Fruit fly (Drosophila melanogaster): ENCODE data around the gene CG42450.
A peak's percentile ranks its signal among the peaks of the same experiment; 100 is the strongest.

Gene CG42450

dm6 chrX:18775839-18776538 lies 37.1 kb upstream of the CG42450 start (continued):
- TF ChIP-seq fd3F (GFP tag; optimal IDR thresholded peaks at IDR 0.05) (no peak), GATAe (GFP tag; conservative IDR thresholded peaks at IDR 0.05) (no peak), chn (GFP tag; optimal IDR thresholded peaks at IDR 0.05) (peak; percentile 47), CG15269 (tag; optimal IDR thresholded peaks at IDR 0.05) (peak; percentile 61), Hand (GFP tag; optimal IDR thresholded peaks at IDR 0.05) (no peak), Drgx (GFP tag; IDR thresholded peaks at IDR 0.05) (peak; percentile 64), CG18262 (tag; optimal IDR thresholded peaks at IDR 0.05) (peak; percentile 88), CG11398 (GFP tag; optimal IDR thresholded peaks at IDR 0.05) (no peak), zfh2 (GFP tag; optimal IDR thresholded peaks at IDR 0.05) (no peak), HLH4C (GFP tag; IDR thresholded peaks at IDR 0.05; ENCODE audit: partially characterized antibody) (no peak), CG11504 (tag; optimal IDR thresholded peaks at IDR 0.05) (peak; percentile 74), CG9817 (tag; optimal IDR thresholded peaks at IDR 0.05) (peak; percentile 4), tin (GFP tag; optimal IDR thresholded peaks at IDR 0.05) (peak; percentile 28), CG9437 (GFP tag; optimal IDR thresholded peaks at IDR 0.05) (peak; percentile 77), gfzf (GFP tag; optimal IDR thresholded peaks at IDR 0.05) (no peak), wor (GFP tag; IDR thresholded peaks at IDR 0.05) (peak; percentile 51), hth (optimal IDR thresholded peaks at IDR 0.05) (no peak), Ets97D (GFP tag; optimal IDR thresholded peaks at IDR 0.05) (no peak), CG3726 (GFP tag; IDR thresholded peaks at IDR 0.05) (peak; percentile 48; the same call in 1 of the 3 replicates), CTCF (GFP tag; optimal IDR thresholded peaks at IDR 0.05) (no peak), pb (GFP tag; optimal IDR thresholded peaks at IDR 0.05) (no peak), Rfx (GFP tag; IDR thresholded peaks at IDR 0.05) (0 out of 2 replicates have a peak, but pooled peaks have one; percentile 17), CG2199 (GFP tag; IDR thresholded peaks at IDR 0.05) (no peak), Xbp1 (GFP tag; optimal IDR thresholded peaks at IDR 0.05) (peak; percentile 58), CG31388 (GFP tag; optimal IDR thresholded peaks at IDR 0.05) (no peak), Eip74EF (GFP tag; optimal IDR thresholded peaks at IDR 0.05) (peak in 1 of 2 experiments; percentile 68), CG3163 (GFP tag; optimal IDR thresholded peaks at IDR 0.05) (no peak), CG1603 (tag; optimal IDR thresholded peaks at IDR 0.05) (peak; percentile 32), D19A (tag; optimal IDR thresholded peaks at IDR 0.05) (peak; percentile 60), bowl (GFP tag; IDR thresholded peaks at IDR 0.05) (no peak), Oli (tag; optimal IDR thresholded peaks at IDR 0.05) (peak; percentile 71), p53 (GFP tag; optimal IDR thresholded peaks at IDR 0.05) (no peak), BEAF-32 (GFP tag; optimal IDR thresholded peaks at IDR 0.05) (no peak), Scr (GFP tag; IDR thresholded peaks at IDR 0.05; ENCODE audit: partially characterized antibody) (no peak), corto (GFP tag; optimal IDR thresholded peaks at IDR 0.05) (peak; percentile 53), cas (GFP tag; IDR thresholded peaks at IDR 0.05) (no peak), emc (GFP tag; optimal IDR thresholded peaks at IDR 0.05) (no peak), CG2875 (GFP tag; optimal IDR thresholded peaks at IDR 0.05) (peak; percentile 70), CG2116 (GFP tag; optimal IDR thresholded peaks at IDR 0.05) (peak; percentile 28), Taf1 (GFP tag; IDR thresholded peaks at IDR 0.05) (no peak), Blimp-1 (GFP tag; optimal IDR thresholded peaks at IDR 0.05) (peak; percentile 52), CG15011 (GFP tag; optimal IDR thresholded peaks at IDR 0.05) (no peak), twi (tag; optimal IDR thresholded peaks at IDR 0.05) (peak; percentile 62), phol (tag; optimal IDR thresholded peaks at IDR 0.05) (peak; percentile 75), slp2 (GFP tag; optimal IDR thresholded peaks at IDR 0.05) (no peak), tll (GFP tag; optimal IDR thresholded peaks at IDR 0.05) (no peak), CG16815 (GFP tag; optimal IDR thresholded peaks at IDR 0.05) (peak; percentile 68), vvl (GFP tag; IDR thresholded peaks at IDR 0.05) (peak; percentile 39; the same call in 1 of the 2 replicates), CG6813 (GFP tag; optimal IDR thresholded peaks at IDR 0.05) (no peak), sd (tag; optimal IDR thresholded peaks at IDR 0.05) (no peak)
